Worm (Caenorhabditis elegans) whole organism, young adult: ENCODE data around the gene ttr-19.
A peak's percentile ranks its signal among the peaks of the same experiment; 100 is the strongest.

Experiments
- B0019.2 ChIP-seq: fragments of 200-800 bp; sonication (Bioruptor generic); conservative IDR thresholded peaks from 2 replicates; pipeline ENCODE4 v1.3.6; 2022; ENCODE audit warnings: missing genetic modification reagents, missing genetic modification characterization, missing compliant biosample characterization
- B0035.1 ChIP-seq: sonication (generic microtip); optimal IDR thresholded peaks from 2 replicates; lab custom pipeline; 2016; ENCODE audit warnings: missing genetic modification characterization, mild to moderate bottlenecking, missing compliant biosample characterization, missing genotype, missing genetic modification reagents
- B0261.1 ChIP-seq: sonication (generic microtip); optimal IDR thresholded peaks from 2 replicates; lab custom pipeline; 2016; ENCODE audit warnings: mild to moderate bottlenecking, missing genetic modification characterization, moderate library complexity, missing compliant biosample characterization
- C17E4.6 ChIP-seq: fragments of 200-800 bp; sonication (Bioruptor generic); IDR thresholded peaks from 2 replicates; pipeline ENCODE4 v1.3.6; 2022; ENCODE audit warnings: missing genetic modification reagents, missing genetic modification characterization, missing compliant biosample characterization
- F10E7.11 ChIP-seq: sonication (generic microtip); optimal IDR thresholded peaks from 2 replicates; lab custom pipeline; 2017; ENCODE audit warnings: mild to moderate bottlenecking, missing genetic modification characterization, moderate library complexity, missing compliant biosample characterization
- F37B4.10 ChIP-seq: fragments of 200-800 bp; sonication (Bioruptor generic); IDR thresholded peaks from 2 replicates; pipeline ENCODE4 v1.3.6; 2022; ENCODE audit warnings: missing genetic modification characterization, missing compliant biosample characterization
- F55B11.4 ChIP-seq: sonication (generic microtip); optimal IDR thresholded peaks from 2 replicates; lab custom pipeline; 2016; ENCODE audit warnings: missing compliant biosample characterization, missing genetic modification characterization, borderline replicate concordance; ENCODE audit not compliant: insufficient read depth
- F57A8.1 ChIP-seq: fragments of 200-800 bp; sonication (Bioruptor generic); optimal IDR thresholded peaks from 2 replicates; lab custom pipeline; 2018; ENCODE audit warnings: mild to moderate bottlenecking, missing genetic modification characterization, moderate library complexity, missing compliant biosample characterization
- F57C9.4 ChIP-seq: sonication (generic microtip); optimal IDR thresholded peaks from 2 replicates; lab custom pipeline; 2017; ENCODE audit warnings: mild to moderate bottlenecking, missing genetic modification characterization, missing compliant biosample characterization
- K12H6.12 ChIP-seq: fragments of 200-800 bp; sonication (Bioruptor generic); optimal IDR thresholded peaks from 2 replicates; lab custom pipeline; 2018; ENCODE audit warnings: mild to moderate bottlenecking, missing genetic modification characterization, missing compliant biosample characterization
- Y53F4B.3 ChIP-seq: fragments of 200-800 bp; sonication (Bioruptor generic); IDR thresholded peaks from 2 replicates; pipeline ENCODE4 v1.3.6; 2022; ENCODE audit warnings: missing genetic modification reagents, missing genetic modification characterization, missing compliant biosample characterization
- Y56A3A.18 ChIP-seq: fragments of 200-800 bp; sonication (Bioruptor generic); IDR thresholded peaks from 2 replicates; pipeline ENCODE4 v1.3.6; 2022; ENCODE audit warnings: missing genetic modification reagents, missing genetic modification characterization, missing compliant biosample characterization
- ZK185.1 ChIP-seq: sonication (generic microtip); optimal IDR thresholded peaks from 2 replicates; lab custom pipeline; 2016; ENCODE audit warnings: mild to moderate bottlenecking, missing genetic modification characterization, missing compliant biosample characterization; ENCODE audit not compliant: poor library complexity, severe bottlenecking
- ama-1 ChIP-seq, 3 experiments: fragments of 150-350 bp in 1 of 3; sonication (generic microtip) in 2 of 3; optimal IDR thresholded peaks; 2 replicates each; lab custom pipeline; 2014 to 2018; ENCODE audit warnings: missing biosample characterization in 2 of 3, missing genetic modification characterization in 2 of 3, missing genetic modification reagents in 2 of 3
- attf-6 ChIP-seq: fragments of 200-800 bp; sonication (Bioruptor generic); IDR thresholded peaks from 2 replicates; pipeline ENCODE4 v1.3.6; 2022; ENCODE audit warnings: missing genetic modification reagents, missing genetic modification characterization, missing compliant biosample characterization
- ceh-27 ChIP-seq: fragments of 200-800 bp; sonication (Bioruptor generic); optimal IDR thresholded peaks from 2 replicates; lab custom pipeline; 2018; ENCODE audit warnings: mild to moderate bottlenecking, missing genetic modification characterization, moderate library complexity, missing compliant biosample characterization
- ceh-58 ChIP-seq: fragments of 200-800 bp; sonication (Bioruptor generic); IDR thresholded peaks from 2 replicates; pipeline ENCODE4 v1.3.6; 2022; ENCODE audit warnings: missing genetic modification characterization, missing compliant biosample characterization
- chd-7 ChIP-seq: sonication (generic microtip); optimal IDR thresholded peaks from 2 replicates; lab custom pipeline; 2016; ENCODE audit warnings: mild to moderate bottlenecking, missing genetic modification characterization, moderate library complexity, missing compliant biosample characterization
- dpl-1 ChIP-seq: fragments of 150-350 bp; optimal IDR thresholded peaks from 2 replicates; lab custom pipeline; 2014; ENCODE audit warnings: missing biosample characterization, missing genetic modification reagents, missing genetic modification characterization
- egrh-3 ChIP-seq: fragments of 200-800 bp; sonication (Bioruptor generic); IDR thresholded peaks from 2 replicates; pipeline ENCODE4 v1.3.6; 2022; ENCODE audit warnings: missing genetic modification reagents, missing genetic modification characterization, missing compliant biosample characterization
- fkh-3 ChIP-seq: sonication (generic microtip); optimal IDR thresholded peaks from 2 replicates; lab custom pipeline; 2016; ENCODE audit warnings: mild to moderate bottlenecking, missing genetic modification characterization, missing compliant biosample characterization
- him-1 ChIP-seq: sonication (generic microtip); optimal IDR thresholded peaks from 2 replicates; lab custom pipeline; 2016; ENCODE audit warnings: missing genotype, missing genetic modification reagents, missing genetic modification characterization, missing compliant biosample characterization
- hlh-26 ChIP-seq: fragments of 200-800 bp; sonication (Bioruptor generic); conservative IDR thresholded peaks from 2 replicates; pipeline ENCODE4 v1.3.6; 2022; ENCODE audit warnings: missing genetic modification reagents, missing genetic modification characterization, missing compliant biosample characterization
- hmg-1.2 ChIP-seq: fragments of 200-800 bp; sonication (Bioruptor generic); IDR thresholded peaks from 2 replicates; pipeline ENCODE4 v1.3.6; 2022; ENCODE audit warnings: missing genetic modification reagents, missing genetic modification characterization, missing compliant biosample characterization
- let-607 ChIP-seq, 2 experiments: fragments of 200-800 bp in 1 of 2; sonication (Bioruptor generic) in 1 of 2; sonication (generic microtip) in 1 of 2; optimal IDR thresholded peaks; 2 replicates each; lab custom pipeline; 2016 to 2018; ENCODE audit warnings: mild to moderate bottlenecking in 2 of 2, missing compliant biosample characterization in 2 of 2, missing genetic modification characterization in 2 of 2, moderate library complexity in 2 of 2, missing genotype in 1 of 2
- lin-35 ChIP-seq, 3 experiments: fragments of 150-350 bp in 2 of 3; sonication (generic microtip) in 1 of 3; optimal IDR thresholded peaks; 2 replicates each; lab custom pipeline; 2014 to 2018; ENCODE audit warnings: missing biosample characterization in 3 of 3, missing genetic modification characterization in 3 of 3, missing genetic modification reagents in 3 of 3
- madf-10 ChIP-seq: sonication (generic microtip); optimal IDR thresholded peaks from 2 replicates; lab custom pipeline; 2016; ENCODE audit warnings: mild to moderate bottlenecking, missing genetic modification characterization, missing compliant biosample characterization
- mes-4 ChIP-seq: sonication (generic microtip); optimal IDR thresholded peaks from 2 replicates; lab custom pipeline; 2016; ENCODE audit warnings: missing genotype, missing genetic modification characterization, missing compliant biosample characterization
- nfya-1 ChIP-seq: sonication (generic microtip); optimal IDR thresholded peaks from 2 replicates; lab custom pipeline; 2017; ENCODE audit warnings: antibody characterized with exemption, missing compliant biosample characterization, missing genetic modification characterization, borderline replicate concordance; ENCODE audit not compliant: insufficient read depth
- rcor-1 ChIP-seq: fragments of 200-800 bp; sonication (Bioruptor generic); IDR thresholded peaks from 2 replicates; pipeline ENCODE4 v1.3.6; 2022; ENCODE audit warnings: missing genetic modification reagents, missing genetic modification characterization, missing compliant biosample characterization
- rec-8 ChIP-seq, 2 experiments: sonication (generic microtip); optimal IDR thresholded peaks; 2 replicates each; lab custom pipeline; 2016; ENCODE audit warnings: mild to moderate bottlenecking in 2 of 2, missing genetic modification characterization in 2 of 2, missing genetic modification reagents in 2 of 2, missing genotype in 2 of 2, missing biosample characterization in 1 of 2, missing compliant biosample characterization in 1 of 2, moderate library complexity in 1 of 2
- sdz-38 ChIP-seq: sonication (generic microtip); optimal IDR thresholded peaks from 2 replicates; lab custom pipeline; 2016; ENCODE audit warnings: missing genotype, missing genetic modification characterization, missing compliant biosample characterization
- sea-2 ChIP-seq: fragments of 200-800 bp; sonication (Bioruptor generic); IDR thresholded peaks from 2 replicates; pipeline ENCODE4 v1.3.6; 2022; ENCODE audit warnings: missing genetic modification characterization, missing compliant biosample characterization
- snpc-1.3 ChIP-seq: sonication (generic microtip); optimal IDR thresholded peaks from 2 replicates; lab custom pipeline; 2017; ENCODE audit warnings: missing genetic modification characterization, mild to moderate bottlenecking, missing compliant biosample characterization, antibody characterized with exemption, moderate library complexity, missing genotype, missing genetic modification reagents; ENCODE audit not compliant: insufficient read depth
- snpc-3.4 ChIP-seq: sonication (generic microtip); optimal IDR thresholded peaks from 2 replicates; lab custom pipeline; 2017; ENCODE audit warnings: missing genetic modification characterization, mild to moderate bottlenecking, missing compliant biosample characterization, antibody characterized with exemption, moderate library complexity, missing genotype, missing genetic modification reagents
- snpc-4 ChIP-seq, 5 experiments: fragments of 150-350 bp in 1 of 5; sonication (generic microtip) in 4 of 5; optimal IDR thresholded peaks; 2 replicates each; lab custom pipeline; 2014 to 2018; ENCODE audit warnings: missing genetic modification characterization in 5 of 5, missing biosample characterization in 3 of 5, antibody characterized with exemption in 2 of 5, mild to moderate bottlenecking in 2 of 5, missing compliant biosample characterization in 2 of 5, missing genotype in 2 of 5, moderate library complexity in 2 of 5, missing genetic modification reagents in 1 of 5
- tbp1 ChIP-seq: fragments of 200-800 bp; sonication (Bioruptor generic); optimal IDR thresholded peaks from 2 replicates; lab custom pipeline; 2018; ENCODE audit warnings: mild to moderate bottlenecking, missing genetic modification characterization, missing compliant biosample characterization
- tlf-1 ChIP-seq: fragments of 200-800 bp; sonication (Bioruptor generic); optimal IDR thresholded peaks from 2 replicates; lab custom pipeline; 2018; ENCODE audit warnings: mild to moderate bottlenecking, missing genetic modification characterization, missing compliant biosample characterization
- xnd-1 ChIP-seq: sonication (generic microtip); optimal IDR thresholded peaks from 2 replicates; lab custom pipeline; 2016; ENCODE audit warnings: missing genotype, missing genetic modification reagents, missing genetic modification characterization, missing compliant biosample characterization
- zfh-2 ChIP-seq: fragments of 200-800 bp; sonication (Bioruptor generic); conservative IDR thresholded peaks from 2 replicates; pipeline ENCODE4 v1.3.6; 2022; ENCODE audit warnings: missing genetic modification reagents, missing genetic modification characterization, missing compliant biosample characterization
- zim-3 ChIP-seq: sonication (generic microtip); optimal IDR thresholded peaks from 2 replicates; lab custom pipeline; 2017; ENCODE audit warnings: mild to moderate bottlenecking, missing genetic modification characterization, moderate library complexity, missing compliant biosample characterization
- ztf-28 ChIP-seq: fragments of 200-800 bp; sonication (Bioruptor generic); IDR thresholded peaks from 2 replicates; pipeline ENCODE4 v1.3.6; 2022; ENCODE audit warnings: missing genetic modification reagents, missing genetic modification characterization, missing compliant biosample characterization

The ttr-19 gene

ce11 chrV:10183810-10184209 lies 43.4 kb downstream of the ttr-19 start:
- TF ChIP-seq Y53F4B.3: no peak
- no peak for TF ChIP-seq zim-3
- no peak for TF ChIP-seq sdz-38 (tag; lab: Kevin White, UChicago)

ce11 chrV:10182984-10183383 lies 44.2 kb downstream of the ttr-19 start, which contains the start of gene ZK856.4:
ZK856.4 (plus strand) TSS chrV:10183284.
- TF ChIP-seq C17E4.6 (GFP tag; lab: Robert Waterston, UW): no peak
- no peak for TF ChIP-seq sea-2 (GFP tag; lab: Robert Waterston, UW)
- no peak for TF ChIP-seq let-607 (tag; optimal IDR thresholded peaks at IDR 0.05; lab: Kevin White, UChicago)
- no peak for TF ChIP-seq nfya-1 (tag; lab: Kevin White, UChicago)
- TF ChIP-seq F55B11.4 (tag; lab: Kevin White, UChicago): no peak
- no peak for TF ChIP-seq fkh-3 (tag; lab: Kevin White, UChicago)
- no peak for TF ChIP-seq ceh-27 (GFP tag; lab: Kevin White, UChicago)
- no peak for TF ChIP-seq tbp1 (GFP tag; lab: Kevin White, UChicago)
- no peak for TF ChIP-seq dpl-1 (GFP tag; lab: Kevin White, UChicago)
- TF ChIP-seq B0261.1 (tag; lab: Kevin White, UChicago): no peak
- no peak for TF ChIP-seq snpc-3.4
- TF ChIP-seq chd-7: no peak

- TF ChIP-seq F57C9.4 (tag; lab: Kevin White, UChicago): no peak
- no peak for TF ChIP-seq F10E7.11 (tag; lab: Kevin White, UChicago)
- no peak for TF ChIP-seq rcor-1 (GFP tag; lab: Robert Waterston, UW)
- TF ChIP-seq chd-7: no peak
- no peak for TF ChIP-seq madf-10 (tag; lab: Kevin White, UChicago)
- no peak for TF ChIP-seq egrh-3 (GFP tag; lab: Robert Waterston, UW)
- TF ChIP-seq ama-1 (optimal IDR thresholded peaks at IDR 0.05; lab: Kevin White, UChicago): no peak
- no peak for TF ChIP-seq ama-1 (GFP tag; optimal IDR thresholded peaks at IDR 0.05; lab: Kevin White, UChicago)
- TF ChIP-seq F37B4.10 (GFP tag; lab: Robert Waterston, UW): no peak
- TF ChIP-seq xnd-1 (tag; lab: Kevin White, UChicago): no peak
- TF ChIP-seq lin-35 (GFP tag; optimal IDR thresholded peaks at IDR 0.05; lab: Kevin White, UChicago): no peak
- TF ChIP-seq hmg-1.2: no peak
- TF ChIP-seq mes-4 (tag; lab: Kevin White, UChicago): no peak
- no peak for TF ChIP-seq Y56A3A.18 (GFP tag; lab: Robert Waterston, UW)
- no peak for TF ChIP-seq sea-2 (GFP tag; lab: Robert Waterston, UW)
- TF ChIP-seq B0035.1: no peak
- TF ChIP-seq ceh-58 (GFP tag; lab: Robert Waterston, UW): no peak
- TF ChIP-seq tlf-1 (GFP tag; lab: Kevin White, UChicago): no peak
Observed at ce11 chrV:10179235-10179634, 48.0 kb downstream of the ttr-19 start, which contains the start of gene cul-5. cul-5 (plus strand) TSS chrV:10179535.

ce11 chrV:10178166-10178565 lies 49.1 kb downstream of the ttr-19 start:
- TF ChIP-seq hlh-26 (GFP tag; lab: Robert Waterston, UW) (no peak), rec-8 (tag; optimal IDR thresholded peaks at IDR 0.05; lab: Kevin White, UChicago) (no peak), dpl-1 (GFP tag; lab: Kevin White, UChicago) (no peak), nfya-1 (tag; lab: Kevin White, UChicago) (no peak), zfh-2 (GFP tag; lab: Robert Waterston, UW) (no peak), K12H6.12 (tag; lab: Kevin White, UChicago) (peak; percentile 43), him-1 (tag; lab: Kevin White, UChicago) (no peak), ztf-28 (no peak), snpc-1.3 (tag; lab: Kevin White, UChicago) (no peak), F57C9.4 (tag; lab: Kevin White, UChicago) (no peak), snpc-4 (GFP tag; optimal IDR thresholded peaks at IDR 0.05; lab: Kevin White, UChicago) (no peak), snpc-4 (tag; optimal IDR thresholded peaks at IDR 0.05; lab: Kevin White, UChicago) (peak in 2 of 4 experiments; percentile 14 to 23), sdz-38 (tag; lab: Kevin White, UChicago) (no peak), F57A8.1 (GFP tag; lab: Kevin White, UChicago) (no peak), attf-6 (no peak), B0019.2 (no peak), ZK185.1 (peak; percentile 2)
